Fruit fly (Drosophila melanogaster) Kc167 (cell line): Measurements from ENCODE around the gene CG6738.

Source experiments
- h ChIP-seq: fragments of >200 bp; optimal IDR thresholded peaks from 3 replicates; lab custom pipeline; 2018; ENCODE audit warnings: missing external identifiers
- psq ChIP-seq: fragments of >200 bp; optimal IDR thresholded peaks from 2 replicates; lab custom pipeline; 2017; ENCODE audit warnings: missing external identifiers

DNA sequence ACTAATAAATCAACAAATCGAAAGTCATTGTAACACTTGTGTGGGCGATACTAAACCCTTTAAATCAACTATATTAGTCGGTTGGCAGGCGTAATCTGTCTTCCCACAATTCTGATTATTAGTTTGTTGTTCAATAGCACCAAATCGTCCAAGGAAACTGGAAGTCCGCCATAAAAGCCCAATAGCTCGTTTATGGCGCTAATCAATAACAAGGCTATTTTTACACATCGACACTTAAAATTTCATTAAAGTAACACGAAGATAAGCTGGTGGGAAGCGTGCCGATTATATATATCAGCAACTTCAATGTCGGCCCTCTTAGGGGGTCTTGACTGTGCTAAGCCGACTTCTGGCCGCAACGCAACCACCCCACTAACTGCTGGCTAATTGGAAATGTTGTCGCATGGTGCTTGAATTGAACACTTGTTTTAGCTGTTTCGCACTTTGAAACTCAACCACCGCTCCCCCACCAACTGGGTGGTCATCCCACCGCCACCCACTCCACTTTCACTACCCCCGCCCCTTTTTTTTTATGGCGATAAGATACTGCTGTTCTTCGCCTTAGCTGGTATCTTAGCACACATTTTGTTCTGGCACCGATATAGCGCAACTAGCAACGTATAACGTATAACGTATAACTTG lies 39.8 kb downstream of the CG6738 start:
- no peak for TF ChIP-seq psq (lab: Kevin White, UChicago)
- TF ChIP-seq h: no peak
